Fruit fly (Drosophila melanogaster) S2 (cell line): ENCODE measurements around the gene CG15034.

ENCODE experiments used
- CG8478 ChIP-seq: fragments of >200 bp; optimal IDR thresholded peaks from 2 replicates; lab custom pipeline; 2018
- CTCF ChIP-seq, 2 experiments: fragments of >200 bp; optimal IDR thresholded peaks; 2 replicates each; lab custom pipeline; 2018

DNA sequence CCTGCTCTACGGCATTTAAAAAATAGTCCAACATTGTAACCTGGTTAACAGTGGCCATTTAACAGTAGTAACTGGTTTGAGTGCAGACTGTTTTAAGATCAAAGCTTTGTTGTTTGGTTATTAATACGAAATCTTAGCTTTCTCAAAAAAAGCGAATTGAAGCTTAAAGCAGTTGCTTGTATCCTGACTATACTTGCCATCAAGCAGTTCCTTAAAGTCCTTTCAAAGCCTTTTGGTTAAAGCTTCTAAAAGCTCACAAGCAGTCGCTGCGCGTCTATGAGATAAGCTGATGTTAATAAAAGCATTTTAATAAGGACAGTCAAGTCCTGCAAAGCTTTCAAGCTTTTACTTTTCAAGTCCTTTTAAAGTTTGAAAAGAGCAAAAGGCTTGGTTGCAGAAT lies 6.6 kb downstream of the CG15034 start:
- no peak for TF ChIP-seq CG8478 (lab: Kevin White, UChicago)
- no peak for TF ChIP-seq CTCF (optimal IDR thresholded peaks at IDR 0.05; lab: Kevin White, UChicago)
